Worm (Caenorhabditis elegans) whole organism, mixed stage, embryonic: ENCODE results near the gene F21D9.2.

Experiments used
- M03D4.4 ChIP-seq: sonication (generic microtip); optimal IDR thresholded peaks from 2 replicates; lab custom pipeline; 2017; ENCODE audit warnings: mild to moderate bottlenecking, missing genetic modification characterization, missing compliant biosample characterization
- bed-3 ChIP-seq: fragments of 200-800 bp; sonication (Bioruptor generic); optimal IDR thresholded peaks from 3 replicates; lab custom pipeline; 2018; ENCODE audit warnings: mild to moderate bottlenecking, missing genetic modification characterization, moderate library complexity, missing compliant biosample characterization
- blmp-1 ChIP-seq: fragments of 150-350 bp; optimal IDR thresholded peaks from 2 replicates; lab custom pipeline; 2014; ENCODE audit warnings: missing biosample characterization, missing genetic modification characterization
- ceh-39 ChIP-seq: fragments of 150-350 bp; optimal IDR thresholded peaks from 2 replicates; lab custom pipeline; 2014; ENCODE audit warnings: missing biosample characterization, missing genetic modification characterization
- ceh-43 ChIP-seq: fragments of 200-800 bp; sonication (Bioruptor generic); optimal IDR thresholded peaks from 2 replicates; lab custom pipeline; 2018; ENCODE audit warnings: mild to moderate bottlenecking, missing genetic modification characterization, moderate library complexity, missing compliant biosample characterization
- ceh-83 ChIP-seq: fragments of 200-800 bp; sonication (Bioruptor generic); optimal IDR thresholded peaks from 2 replicates; lab custom pipeline; 2018; ENCODE audit warnings: mild to moderate bottlenecking, missing genetic modification characterization, missing compliant biosample characterization
- ces-1 ChIP-seq: fragments of 150-350 bp; optimal IDR thresholded peaks from 2 replicates; lab custom pipeline; 2014; ENCODE audit warnings: missing biosample characterization, missing genetic modification reagents, missing genetic modification characterization
- cnd-1 ChIP-seq: fragments of 200-800 bp; sonication (Bioruptor generic); optimal IDR thresholded peaks from 2 replicates; lab custom pipeline; 2018; ENCODE audit warnings: mild to moderate bottlenecking, missing genetic modification characterization, missing compliant biosample characterization
- drap-1 ChIP-seq: fragments of 200-800 bp; sonication (Bioruptor generic); optimal IDR thresholded peaks from 3 replicates; lab custom pipeline; 2018; ENCODE audit warnings: mild to moderate bottlenecking, missing genetic modification characterization, missing compliant biosample characterization
- flh-1 ChIP-seq: fragments of 200-800 bp; sonication (Bioruptor generic); optimal IDR thresholded peaks from 2 replicates; lab custom pipeline; 2018; ENCODE audit warnings: mild to moderate bottlenecking, missing genetic modification characterization, moderate library complexity, missing compliant biosample characterization
- ham-2 ChIP-seq: fragments of 200-800 bp; sonication (Bioruptor generic); optimal IDR thresholded peaks from 2 replicates; lab custom pipeline; 2018; ENCODE audit warnings: mild to moderate bottlenecking, missing genetic modification characterization, missing compliant biosample characterization
- lin-13 ChIP-seq: fragments of 150-350 bp; optimal IDR thresholded peaks from 2 replicates; lab custom pipeline; 2014; ENCODE audit warnings: missing biosample characterization, missing genetic modification characterization
- lin-32 ChIP-seq: fragments of 200-800 bp; sonication (Bioruptor generic); optimal IDR thresholded peaks from 2 replicates; lab custom pipeline; 2018; ENCODE audit warnings: mild to moderate bottlenecking, missing genetic modification characterization, missing compliant biosample characterization
- mab-5 ChIP-seq: fragments of 150-350 bp; optimal IDR thresholded peaks from 2 replicates; lab custom pipeline; 2014; ENCODE audit warnings: missing biosample characterization, missing genetic modification characterization
- mep-1 ChIP-seq: fragments of 150-350 bp; optimal IDR thresholded peaks from 2 replicates; lab custom pipeline; 2017; ENCODE audit warnings: missing biosample characterization, missing genetic modification reagents, missing genetic modification characterization, inconsistent platforms
- mls-2 ChIP-seq: sonication (generic microtip); optimal IDR thresholded peaks from 2 replicates; lab custom pipeline; 2016; ENCODE audit warnings: mild to moderate bottlenecking, missing genetic modification characterization, moderate library complexity, missing compliant biosample characterization
- nhr-12 ChIP-seq: fragments of 150-350 bp; optimal IDR thresholded peaks from 2 replicates; lab custom pipeline; 2014; ENCODE audit warnings: missing biosample characterization, missing genetic modification characterization
- nhr-2 ChIP-seq: fragments of 150-350 bp; optimal IDR thresholded peaks from 2 replicates; lab custom pipeline; 2014; ENCODE audit warnings: missing biosample characterization, missing genetic modification characterization
- nhr-237 ChIP-seq: fragments of 150-350 bp; optimal IDR thresholded peaks from 2 replicates; lab custom pipeline; 2014; ENCODE audit warnings: missing biosample characterization, missing genetic modification characterization
- nhr-28 ChIP-seq: fragments of 150-350 bp; optimal IDR thresholded peaks from 2 replicates; lab custom pipeline; 2014; ENCODE audit warnings: missing biosample characterization, missing genetic modification characterization
- nhr-76 ChIP-seq: sonication (generic microtip); optimal IDR thresholded peaks from 2 replicates; lab custom pipeline; 2017; ENCODE audit warnings: missing biosample characterization, missing genetic modification characterization
- pha-4 ChIP-seq: fragments of 150-350 bp; optimal IDR thresholded peaks from 2 replicates; lab custom pipeline; 2018; ENCODE audit warnings: missing biosample characterization, missing genetic modification reagents, missing genetic modification characterization
- sem-2 ChIP-seq: fragments of 200-800 bp; sonication (Bioruptor generic); optimal IDR thresholded peaks from 2 replicates; lab custom pipeline; 2018; ENCODE audit warnings: mild to moderate bottlenecking, missing genetic modification characterization, missing compliant biosample characterization
- snpc-4 ChIP-seq: fragments of 150-350 bp; optimal IDR thresholded peaks from 2 replicates; lab custom pipeline; 2014; ENCODE audit warnings: missing biosample characterization, missing genetic modification characterization
- tbx-8 ChIP-seq: fragments of 200-800 bp; sonication (Bioruptor generic); optimal IDR thresholded peaks from 2 replicates; lab custom pipeline; 2018; ENCODE audit warnings: mild to moderate bottlenecking, missing genetic modification characterization, moderate library complexity, missing compliant biosample characterization
- unc-120 ChIP-seq: sonication (generic microtip); optimal IDR thresholded peaks from 2 replicates; lab custom pipeline; 2017; ENCODE audit warnings: missing genetic modification characterization, missing compliant biosample characterization; ENCODE audit not compliant: poor library complexity, severe bottlenecking
- unc-39 ChIP-seq: fragments of 150-350 bp; optimal IDR thresholded peaks from 2 replicates; lab custom pipeline; 2014; ENCODE audit warnings: missing biosample characterization, missing genetic modification characterization
- unc-62 ChIP-seq: fragments of 150-350 bp; optimal IDR thresholded peaks from 2 replicates; lab custom pipeline; 2014; ENCODE audit warnings: missing biosample characterization, missing genetic modification reagents, missing genetic modification characterization
- zip-8 ChIP-seq: fragments of 150-350 bp; optimal IDR thresholded peaks from 2 replicates; lab custom pipeline; 2014; ENCODE audit warnings: missing biosample characterization, missing genetic modification characterization
- ztf-11 ChIP-seq: fragments of 150-350 bp; optimal IDR thresholded peaks from 2 replicates; lab custom pipeline; 2014; ENCODE audit warnings: missing biosample characterization, missing genetic modification characterization

F21D9.2 gene

DNA sequence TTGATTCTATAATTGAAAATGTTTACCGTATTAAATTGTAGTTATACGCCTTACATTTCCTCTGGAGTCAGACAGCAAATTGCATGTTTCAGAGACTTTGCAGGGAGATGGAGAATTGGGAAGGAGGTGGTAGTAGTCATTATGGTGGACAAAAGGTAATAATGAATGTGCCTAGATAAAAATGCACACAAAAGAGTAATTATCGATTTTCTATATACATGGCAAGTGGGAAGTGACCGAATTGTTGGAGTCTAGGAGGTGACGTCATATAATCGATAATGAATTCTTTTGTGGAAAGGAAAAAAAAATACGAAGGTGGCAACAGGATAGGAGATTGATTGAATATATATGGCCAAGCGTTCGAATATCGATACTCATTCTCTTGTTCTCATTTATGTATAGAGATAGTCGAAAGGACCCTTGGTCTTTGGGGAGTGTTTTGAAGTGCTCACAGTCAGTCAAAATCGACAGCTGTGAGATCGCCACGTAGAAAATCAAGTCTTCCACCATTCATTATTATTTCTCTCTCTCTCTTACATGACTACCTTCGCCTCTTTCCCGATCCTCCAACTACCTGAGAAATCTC is 41.4 kb upstream of the F21D9.2 start, which contains the start of the genes fbxb-63 and fbxb-61:
TSS of gene fbxb-63 (minus strand) at position 142 of the 586 bp plus-strand sequence.
TSS of gene fbxb-61 (plus strand) at position 536 of the 586 bp plus-strand sequence.
- TF ChIP-seq cnd-1 (no peak), ceh-39 (peak; percentile 53), snpc-4 (tag; lab: Kevin White, UChicago) (no peak)

DNA sequence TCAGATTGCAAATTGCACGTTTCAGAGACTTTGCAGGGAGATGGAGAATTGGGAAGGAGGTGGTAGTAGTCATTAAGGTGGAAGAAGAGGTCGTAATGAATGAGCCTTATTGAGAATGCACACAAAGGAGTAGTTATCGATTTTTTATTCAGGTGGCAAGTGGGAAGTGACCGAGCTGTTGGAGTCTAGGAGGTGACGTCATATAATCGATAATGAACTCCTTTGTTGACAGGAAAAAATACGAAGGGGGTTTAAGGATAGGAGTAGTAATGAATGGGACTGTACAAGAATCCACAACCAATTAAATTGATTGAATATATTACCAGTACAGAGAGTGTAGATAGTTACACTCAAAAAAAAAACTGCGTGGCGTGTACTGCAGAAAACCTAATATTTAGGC is 39.7 kb upstream of the F21D9.2 start, which contains the start of gene fbxb-62:
TSS of gene fbxb-62 (minus strand) at position 101 of the 400 bp plus-strand sequence.
- TF ChIP-seq ztf-11 (tag; lab: Kevin White, UChicago) (no peak), zip-8 (tag; lab: Kevin White, UChicago) (peak; percentile 11)
- TF ChIP-seq, all 35 proteins: peak for 1

DNA sequence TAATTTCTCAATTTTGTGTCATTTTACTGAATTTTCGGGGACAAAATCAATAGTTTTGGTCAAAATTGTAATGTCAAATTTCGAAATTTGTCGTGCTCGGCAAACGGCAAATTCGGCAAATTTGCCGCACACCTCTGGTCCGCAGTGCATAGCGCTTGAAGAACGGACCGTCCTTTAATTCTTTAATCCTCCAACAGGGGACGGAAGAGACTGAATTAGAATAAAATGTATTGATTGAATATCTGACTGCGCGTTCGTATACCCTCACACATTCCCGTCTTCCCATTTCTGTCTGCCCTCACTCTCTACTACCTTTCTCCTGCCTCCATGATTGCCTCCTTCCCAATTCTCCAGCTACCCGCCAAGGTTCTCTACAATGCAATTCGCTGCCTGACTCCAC is 37.0 kb upstream of the F21D9.2 start, which contains the start of gene F55C9.14:
TSS of gene F55C9.14 (plus strand) at position 301 of the 400 bp plus-strand sequence.
- TF ChIP-seq sem-2: no peak
- TF ChIP-seq ceh-83 (GFP tag; lab: Kevin White, UChicago): no peak
- no peak for TF ChIP-seq bed-3 (GFP tag; lab: Kevin White, UChicago)
- no peak for TF ChIP-seq cnd-1
- no peak for TF ChIP-seq blmp-1 (tag; lab: Kevin White, UChicago)
- TF ChIP-seq ztf-11 (tag; lab: Kevin White, UChicago): no peak
- TF ChIP-seq mab-5: no peak
- no peak for TF ChIP-seq ces-1 (GFP tag; lab: Kevin White, UChicago)
- no peak for TF ChIP-seq flh-1 (GFP tag; lab: Kevin White, UChicago)
- no peak for TF ChIP-seq unc-120
- TF ChIP-seq zip-8 (tag; lab: Kevin White, UChicago): no peak
- TF ChIP-seq tbx-8 (GFP tag; lab: Kevin White, UChicago): no peak
- TF ChIP-seq ham-2 (GFP tag; lab: Kevin White, UChicago): no peak
- no peak for TF ChIP-seq mep-1 (tag; lab: Kevin White, UChicago)

DNA sequence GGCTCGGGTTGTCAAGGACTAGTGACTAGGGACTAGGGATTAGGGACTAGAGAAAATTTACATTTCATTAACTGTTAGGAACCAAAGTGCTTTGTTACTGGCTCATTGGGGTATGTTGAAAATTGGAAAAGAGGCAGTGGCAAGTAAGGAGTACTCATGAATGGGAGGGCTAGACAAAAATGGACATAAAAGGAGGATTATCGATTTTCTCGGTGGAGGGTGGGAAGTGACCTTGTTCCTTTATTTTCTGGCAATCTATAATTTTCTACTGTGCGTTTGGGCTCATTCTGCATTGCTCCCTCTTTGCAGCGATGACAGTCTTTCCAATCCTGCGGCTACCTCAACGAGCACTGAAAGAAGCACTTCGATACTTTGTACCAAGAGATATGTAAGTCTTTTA is 35.3 kb upstream of the F21D9.2 start, which contains the start of gene fbxb-60:
TSS of gene fbxb-60 (plus strand) at position 301 of the 400 bp plus-strand sequence.
- no peak for TF ChIP-seq mls-2 (tag; lab: Kevin White, UChicago)
- TF ChIP-seq, all 35 proteins: peak for 0

DNA sequence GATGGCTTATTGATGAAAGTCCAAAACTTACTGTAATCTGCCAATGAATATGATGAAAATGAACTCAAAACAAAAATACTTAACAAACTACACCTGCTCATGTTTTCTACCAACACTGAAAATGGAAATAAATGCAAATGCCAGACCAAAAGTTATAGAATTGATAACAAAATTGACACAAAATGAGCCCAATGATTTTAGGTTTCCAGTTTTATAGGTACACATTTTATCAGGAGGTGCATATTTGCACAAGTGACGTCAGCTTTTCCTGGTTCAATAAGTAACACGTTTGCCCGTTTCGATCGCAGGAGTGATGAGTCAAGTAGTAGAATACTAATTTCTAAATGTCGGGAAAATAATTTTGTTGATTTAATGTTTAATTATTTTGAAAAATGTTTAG is 34.5 kb upstream of the F21D9.2 start, which contains the start of gene F55C9.6:
TSS of gene F55C9.6 (minus strand) at position 101 of the 400 bp plus-strand sequence.
- TF ChIP-seq snpc-4 (tag; lab: Kevin White, UChicago): no peak
- TF ChIP-seq zip-8 (tag; lab: Kevin White, UChicago): no peak
- no peak for TF ChIP-seq unc-39 (tag; lab: Kevin White, UChicago)
- no peak for TF ChIP-seq mab-5
- TF ChIP-seq nhr-2 (tag; lab: Kevin White, UChicago): no peak
- no peak for TF ChIP-seq pha-4 (tag; lab: Kevin White, UChicago)
- TF ChIP-seq ceh-83 (GFP tag; lab: Kevin White, UChicago): no peak
- no peak for TF ChIP-seq ceh-43
- TF ChIP-seq ces-1 (GFP tag; lab: Kevin White, UChicago): no peak
- no peak for TF ChIP-seq unc-62
- no peak for TF ChIP-seq nhr-28 (tag; lab: Kevin White, UChicago)
- no peak for TF ChIP-seq lin-13 (tag; lab: Kevin White, UChicago)
- TF ChIP-seq flh-1 (GFP tag; lab: Kevin White, UChicago): no peak
- no peak for TF ChIP-seq nhr-76 (tag; lab: Kevin White, UChicago)
- TF ChIP-seq tbx-8 (GFP tag; lab: Kevin White, UChicago): no peak
- TF ChIP-seq nhr-237: no peak
- TF ChIP-seq M03D4.4 (tag; lab: Kevin White, UChicago): no peak

DNA sequence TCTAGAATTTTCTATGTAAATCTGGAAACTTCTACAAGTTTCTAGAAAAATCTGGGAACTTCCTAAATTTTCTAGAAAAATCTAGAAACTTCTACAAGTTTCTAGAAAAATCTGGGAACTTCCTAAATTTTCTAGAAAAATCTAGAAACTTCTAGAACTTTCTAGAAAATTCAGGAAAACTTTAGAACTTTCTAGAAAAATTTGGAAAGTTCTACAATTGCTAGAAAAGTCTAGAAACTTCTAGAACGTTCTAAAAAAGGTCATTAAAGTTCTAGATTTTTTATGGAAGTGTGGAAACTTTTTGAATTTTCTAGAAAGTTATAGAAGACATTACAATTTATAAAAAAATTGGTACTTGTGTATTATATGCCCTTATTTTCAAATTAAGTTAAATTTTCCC is 30.8 kb upstream of the F21D9.2 start, which contains the start of gene F55C9.5:
TSS of gene F55C9.5 (minus strand) at position 101 of the 400 bp plus-strand sequence.
- no peak for TF ChIP-seq drap-1
- TF ChIP-seq M03D4.4 (tag; lab: Kevin White, UChicago): no peak
- no peak for TF ChIP-seq ztf-11 (tag; lab: Kevin White, UChicago)
- TF ChIP-seq nhr-76 (tag; lab: Kevin White, UChicago): no peak
- no peak for TF ChIP-seq ham-2 (GFP tag; lab: Kevin White, UChicago)
- no peak for TF ChIP-seq ceh-83 (GFP tag; lab: Kevin White, UChicago)
- no peak for TF ChIP-seq cnd-1
- no peak for TF ChIP-seq unc-62
- TF ChIP-seq lin-32 (GFP tag; lab: Kevin White, UChicago): no peak
- no peak for TF ChIP-seq blmp-1 (tag; lab: Kevin White, UChicago)
- TF ChIP-seq nhr-12 (tag; lab: Kevin White, UChicago): no peak
- TF ChIP-seq flh-1 (GFP tag; lab: Kevin White, UChicago): no peak
- TF ChIP-seq ceh-43: no peak
